Fruit fly (Drosophila melanogaster) S2 (cell line): ENCODE measurements around the gene CG7606.

ENCODE experiments used
- CG8478 ChIP-seq: fragments of >200 bp; optimal IDR thresholded peaks from 2 replicates; lab custom pipeline; 2018
- CTCF ChIP-seq, 2 experiments: fragments of >200 bp; optimal IDR thresholded peaks; 2 replicates each; lab custom pipeline; 2018

dm6 chr3R:17617976-17618308 lies 21.6 kb downstream of the CG7606 start:
- TF ChIP-seq CTCF (optimal IDR thresholded peaks at IDR 0.05; lab: Kevin White, UChicago) (no peak), CG8478 (no peak)
